Fruit fly (Drosophila melanogaster) whole organism, embryonic: Measurements from ENCODE around the gene CG34117.

Experiments used
- C15 ChIP-seq: fragments of 200-800 bp; sonication (Bioruptor generic); IDR thresholded peaks from 3 replicates; pipeline ENCODE4 v1.3.6; 2022; ENCODE audit warnings: missing biosample characterization, missing genetic modification characterization
- CG10543 ChIP-seq: fragments of 200-800 bp; sonication (Bioruptor generic); optimal IDR thresholded peaks from 3 replicates; lab custom pipeline; 2017; ENCODE audit warnings: missing biosample characterization, mild to moderate bottlenecking, missing genetic modification characterization, moderate library complexity
- CG11504 ChIP-seq: fragments of 200-800 bp; sonication (Bioruptor generic); optimal IDR thresholded peaks from 3 replicates; lab custom pipeline; 2019; ENCODE audit warnings: missing biosample characterization, mild to moderate bottlenecking, missing genetic modification characterization, moderate library complexity
- CG12299 ChIP-seq: fragments of 200-800 bp; sonication (Bioruptor generic); optimal IDR thresholded peaks from 2 replicates; lab custom pipeline; 2018; ENCODE audit warnings: missing biosample characterization, mild to moderate bottlenecking, missing genetic modification characterization
- CG12942 ChIP-seq: fragments of 200-800 bp; sonication (Bioruptor generic); optimal IDR thresholded peaks from 3 replicates; lab custom pipeline; 2016; ENCODE audit warnings: missing biosample characterization, missing genetic modification characterization
- CG13123 ChIP-seq: fragments of 200-800 bp; sonication (Bioruptor generic); optimal IDR thresholded peaks from 2 replicates; lab custom pipeline; 2016; ENCODE audit warnings: missing biosample characterization, missing genetic modification characterization
- CG13296 ChIP-seq: fragments of 200-800 bp; sonication (Bioruptor generic); optimal IDR thresholded peaks from 3 replicates; lab custom pipeline; 2018; ENCODE audit warnings: missing biosample characterization, mild to moderate bottlenecking, missing genetic modification characterization
- CG14014 ChIP-seq: fragments of 200-800 bp; sonication (Bioruptor generic); IDR thresholded peaks from 2 replicates; pipeline ENCODE4 v1.3.6; 2022; ENCODE audit warnings: missing biosample characterization, missing genetic modification characterization
- CG16863 ChIP-seq: fragments of 200-800 bp; sonication (Bioruptor generic); optimal IDR thresholded peaks from 3 replicates; lab custom pipeline; 2016; ENCODE audit warnings: missing biosample characterization, missing genetic modification characterization
- CG17568 ChIP-seq: fragments of 200-800 bp; sonication (Bioruptor generic); optimal IDR thresholded peaks from 2 replicates; lab custom pipeline; 2018; ENCODE audit warnings: missing biosample characterization, mild to moderate bottlenecking, missing genetic modification characterization, moderate library complexity
- CG18011 ChIP-seq: fragments of 200-800 bp; sonication (Bioruptor generic); optimal IDR thresholded peaks from 2 replicates; lab custom pipeline; 2017; ENCODE audit warnings: missing biosample characterization, missing genetic modification characterization, mild to moderate bottlenecking, moderate library complexity, missing genotype
- CG30403 ChIP-seq: fragments of 200-800 bp; sonication (Bioruptor generic); optimal IDR thresholded peaks from 3 replicates; lab custom pipeline; 2016; ENCODE audit warnings: missing biosample characterization, missing genetic modification characterization
- CG34376 ChIP-seq: fragments of 200-800 bp; sonication (Bioruptor generic); optimal IDR thresholded peaks from 2 replicates; lab custom pipeline; 2018; ENCODE audit warnings: missing biosample characterization, mild to moderate bottlenecking, missing genetic modification characterization
- CG3995 ChIP-seq: fragments of 200-800 bp; sonication (Bioruptor generic); optimal IDR thresholded peaks from 3 replicates; lab custom pipeline; 2016; ENCODE audit warnings: missing biosample characterization, missing genetic modification characterization
- CG43689 ChIP-seq: fragments of 200-800 bp; sonication (Bioruptor generic); IDR thresholded peaks from 2 replicates; pipeline ENCODE4 v1.3.6; 2022; ENCODE audit warnings: missing biosample characterization, missing genetic modification characterization
- CG4404 ChIP-seq: fragments of 200-800 bp; sonication (Bioruptor generic); IDR thresholded peaks from 2 replicates; pipeline ENCODE4 v1.3.6; 2022; ENCODE audit warnings: missing biosample characterization, missing genetic modification characterization
- CG4730 ChIP-seq: fragments of 200-800 bp; sonication (Bioruptor generic); IDR thresholded peaks from 2 replicates; pipeline ENCODE4 v1.3.6; 2022; ENCODE audit warnings: missing biosample characterization, missing genetic modification characterization
- CG6683 ChIP-seq: fragments of 200-800 bp; sonication (Bioruptor generic); optimal IDR thresholded peaks from 2 replicates; lab custom pipeline; 2017; ENCODE audit warnings: missing biosample characterization, mild to moderate bottlenecking, missing genetic modification characterization, missing genetic modification reagents
- CG6791 ChIP-seq: fragments of 200-800 bp; sonication (Bioruptor generic); IDR thresholded peaks from 3 replicates; pipeline ENCODE4 v1.3.6; 2022; ENCODE audit warnings: missing biosample characterization, missing genetic modification characterization; ENCODE audit not compliant: partially characterized antibody
- CG8478 ChIP-seq: fragments of >200 bp; optimal IDR thresholded peaks from 2 replicates; lab custom pipeline; 2018
- Dad ChIP-seq: fragments of 200-800 bp; sonication (Bioruptor generic); optimal IDR thresholded peaks from 3 replicates; lab custom pipeline; 2016; ENCODE audit warnings: missing biosample characterization, missing genetic modification characterization
- Deaf1 ChIP-seq: fragments of 200-800 bp; optimal IDR thresholded peaks from 3 replicates; lab custom pipeline; 2019; ENCODE audit warnings: missing biosample characterization, mild to moderate bottlenecking, missing genetic modification characterization, moderate library complexity
- Dfd ChIP-seq, 2 experiments: fragments of >200 bp; optimal IDR thresholded peaks; 2 replicates each; lab custom pipeline; 2017; ENCODE audit warnings: missing biosample characterization in 2 of 2, missing genetic modification characterization in 2 of 2
- Fer2 ChIP-seq: fragments of 200-800 bp; sonication (Bioruptor generic); optimal IDR thresholded peaks from 2 replicates; lab custom pipeline; 2018; ENCODE audit warnings: missing biosample characterization, mild to moderate bottlenecking, missing genetic modification characterization, moderate library complexity
- Gsc ChIP-seq: fragments of 200-800 bp; sonication (Bioruptor generic); IDR thresholded peaks from 2 replicates; pipeline ENCODE4 v1.3.6; 2022; ENCODE audit warnings: missing biosample characterization, missing genetic modification characterization
- HmgD ChIP-seq: fragments of 200-800 bp; sonication (Bioruptor generic); optimal IDR thresholded peaks from 3 replicates; lab custom pipeline; 2016; ENCODE audit warnings: missing biosample characterization, missing genetic modification characterization
- Hr39 ChIP-seq: fragments of >200 bp; optimal IDR thresholded peaks from 2 replicates; lab custom pipeline; 2017
- Hr78 ChIP-seq, 2 experiments: fragments of 200-800 bp in 1 of 2; fragments of >200 bp in 1 of 2; sonication (Bioruptor generic) in 1 of 2; optimal IDR thresholded peaks; 2 replicates each; lab custom pipeline; 2017 to 2019; ENCODE audit warnings: missing biosample characterization in 2 of 2, missing genetic modification characterization in 2 of 2, mild to moderate bottlenecking in 1 of 2, moderate library complexity in 1 of 2
- Med ChIP-seq: fragments of 200-800 bp; sonication (Bioruptor generic); peaks from one replicate; lab custom pipeline; 2016; ENCODE audit warnings: missing biosample characterization, missing genetic modification characterization, mild to moderate bottlenecking, inconsistent platforms, moderate library complexity
- Meics ChIP-seq: fragments of 200-800 bp; sonication (Bioruptor generic); optimal IDR thresholded peaks from 2 replicates; lab custom pipeline; 2017; ENCODE audit warnings: missing biosample characterization, mild to moderate bottlenecking, missing genetic modification characterization
- Neu2 ChIP-seq: fragments of 200-800 bp; sonication (Bioruptor generic); optimal IDR thresholded peaks from 3 replicates; lab custom pipeline; 2016; ENCODE audit warnings: missing biosample characterization, missing genetic modification characterization, borderline replicate concordance
- Optix ChIP-seq: fragments of 200-800 bp; sonication (Bioruptor generic); IDR thresholded peaks from 3 replicates; pipeline ENCODE4 v1.3.6; 2022; ENCODE audit warnings: missing biosample characterization, missing genetic modification characterization
- PHDP ChIP-seq: fragments of 200-800 bp; sonication (Bioruptor generic); optimal IDR thresholded peaks from 3 replicates; lab custom pipeline; 2018; ENCODE audit warnings: missing biosample characterization, mild to moderate bottlenecking, missing genetic modification characterization, moderate library complexity
- Pdp1 ChIP-seq, 2 experiments: fragments of 200-800 bp; sonication (Bioruptor generic); optimal IDR thresholded peaks; 3 replicates each; lab custom pipeline; 2016; ENCODE audit warnings: missing biosample characterization in 2 of 2, missing genetic modification characterization in 2 of 2, mild to moderate bottlenecking in 1 of 2, moderate library complexity in 1 of 2
- Sox100B ChIP-seq: fragments of 200-800 bp; sonication (Bioruptor generic); optimal IDR thresholded peaks from 3 replicates; lab custom pipeline; 2018; ENCODE audit warnings: missing biosample characterization, mild to moderate bottlenecking, missing genetic modification characterization
- TFAM ChIP-seq: fragments of 200-800 bp; sonication (Bioruptor generic); optimal IDR thresholded peaks from 2 replicates; lab custom pipeline; 2017; ENCODE audit warnings: missing biosample characterization, missing genetic modification characterization, inconsistent platforms
- Trl ChIP-seq, 3 experiments: fragments of >200 bp in 2 of 3; fragments of 200-800 bp in 1 of 3; sonication (Bioruptor generic) in 1 of 3; optimal IDR thresholded peaks; 2 replicates in 1 of 3; 3 replicates in 2 of 3; lab custom pipeline; 2016 to 2017; ENCODE audit warnings: missing biosample characterization in 1 of 3, missing genetic modification characterization in 1 of 3
- cg ChIP-seq: fragments of 200-800 bp; sonication (Bioruptor generic); optimal IDR thresholded peaks from 3 replicates; lab custom pipeline; 2019; ENCODE audit warnings: missing biosample characterization, mild to moderate bottlenecking, missing genetic modification characterization, moderate library complexity
- chinmo ChIP-seq: fragments of 200-800 bp; sonication (Bioruptor generic); IDR thresholded peaks from 4 replicates; pipeline ENCODE4 v1.3.6; 2022; ENCODE audit warnings: missing biosample characterization, missing genetic modification characterization; ENCODE audit not compliant: partially characterized antibody
- da ChIP-seq: fragments of 200-800 bp; sonication (Bioruptor generic); optimal IDR thresholded peaks from 2 replicates; lab custom pipeline; 2016; ENCODE audit warnings: missing biosample characterization, missing genetic modification characterization
- fu2 ChIP-seq: fragments of 200-800 bp; sonication (Bioruptor generic); optimal IDR thresholded peaks from 2 replicates; lab custom pipeline; 2016; ENCODE audit warnings: missing biosample characterization, missing genetic modification characterization
- gsb-n ChIP-seq: fragments of 200-800 bp; sonication (Bioruptor generic); optimal IDR thresholded peaks from 3 replicates; lab custom pipeline; 2018; ENCODE audit warnings: missing biosample characterization, mild to moderate bottlenecking, missing genetic modification characterization
- hkb ChIP-seq, 2 experiments: fragments of 200-800 bp in 1 of 2; fragments of >200 bp in 1 of 2; sonication (Bioruptor generic) in 1 of 2; IDR thresholded peaks in 1 of 2; optimal IDR thresholded peaks in 1 of 2; 2 replicates each; pipeline versions ENCODE4 v1.3.6 to Lab custom; 2017 to 2022; ENCODE audit warnings: missing biosample characterization in 1 of 2, missing genetic modification characterization in 1 of 2
- mirr ChIP-seq: fragments of 200-800 bp; sonication (Bioruptor generic); optimal IDR thresholded peaks from 3 replicates; lab custom pipeline; 2018; ENCODE audit warnings: missing biosample characterization, mild to moderate bottlenecking, missing genetic modification characterization
- mld ChIP-seq: fragments of 200-800 bp; sonication (Bioruptor generic); IDR thresholded peaks from 3 replicates; pipeline ENCODE4 v1.3.6; 2022; ENCODE audit warnings: missing biosample characterization, missing genetic modification characterization; ENCODE audit not compliant: partially characterized antibody
- p53 ChIP-seq: fragments of 200-800 bp; sonication (Bioruptor generic); optimal IDR thresholded peaks from 2 replicates; lab custom pipeline; 2016; ENCODE audit warnings: missing biosample characterization, missing genetic modification characterization
- pnt ChIP-seq: fragments of 200-800 bp; sonication (Bioruptor generic); optimal IDR thresholded peaks from 3 replicates; lab custom pipeline; 2016; ENCODE audit warnings: missing biosample characterization, missing genetic modification characterization
- run ChIP-seq: fragments of 200-800 bp; sonication (Bioruptor generic); optimal IDR thresholded peaks from 3 replicates; lab custom pipeline; 2018; ENCODE audit warnings: missing biosample characterization, mild to moderate bottlenecking, missing genetic modification characterization
- sr ChIP-seq: fragments of 200-800 bp; sonication (Bioruptor generic); IDR thresholded peaks from 3 replicates; pipeline ENCODE4 v1.3.6; 2022; ENCODE audit warnings: missing biosample characterization, missing genetic modification characterization
- twi ChIP-seq: fragments of 200-800 bp; optimal IDR thresholded peaks from 2 replicates; lab custom pipeline; 2019; ENCODE audit warnings: missing biosample characterization, mild to moderate bottlenecking, missing genetic modification characterization, moderate library complexity
- z ChIP-seq: fragments of 200-800 bp; sonication (Bioruptor generic); IDR thresholded peaks from 3 replicates; pipeline ENCODE4 v1.3.6; 2022; ENCODE audit warnings: missing biosample characterization, missing genetic modification characterization

The CG34117 gene

DNA sequence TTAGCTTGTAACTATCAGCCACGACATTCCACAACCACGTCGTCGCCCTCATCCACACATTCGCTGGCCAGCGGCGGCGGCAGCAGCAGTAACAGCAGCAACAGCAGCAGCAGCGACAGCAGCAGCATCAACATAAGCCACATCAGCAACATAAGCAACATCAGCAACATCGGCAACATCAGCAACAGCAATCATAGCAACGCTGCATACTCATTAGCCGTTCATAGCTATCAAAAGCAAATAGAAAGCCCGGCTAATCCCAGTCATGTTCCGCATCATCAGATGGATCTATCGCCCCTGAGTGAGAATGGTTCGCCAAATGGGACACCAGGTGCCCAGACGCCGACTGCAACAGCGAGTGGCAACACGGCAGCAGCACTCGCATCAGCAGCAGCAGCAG, 41.3 kb upstream of the CG34117 start:
- TF ChIP-seq p53 (no peak), C15 (GFP tag; lab: Robert Waterston, UW) (no peak), CG13123 (no peak), CG14014 (no peak), Dfd (GFP tag; optimal IDR thresholded peaks at IDR 0.05; lab: Kevin White, UChicago) (peak in 1 of 2 experiments; percentile 46), CG6683 (GFP tag; lab: Kevin White, UChicago) (no peak), run (tag; lab: Kevin White, UChicago) (no peak), CG16863 (GFP tag; lab: Kevin White, UChicago) (no peak), Gsc (GFP tag; lab: Robert Waterston, UW) (no peak), CG12942 (GFP tag; lab: Kevin White, UChicago) (no peak), sr (GFP tag; lab: Robert Waterston, UW) (0 out of 3 replicates have a peak, but pooled peaks have one; percentile 10), TFAM (no peak), Neu2 (GFP tag; lab: Kevin White, UChicago) (no peak), Fer2 (tag; lab: Kevin White, UChicago) (no peak), CG13296 (GFP tag; lab: Kevin White, UChicago) (no peak), CG17568 (GFP tag; lab: Kevin White, UChicago) (no peak), gsb-n (no peak), mld (GFP tag; lab: Robert Waterston, UW) (no peak), CG30403 (GFP tag; lab: Kevin White, UChicago) (no peak), fu2 (GFP tag; lab: Kevin White, UChicago) (no peak), Meics (GFP tag; lab: Kevin White, UChicago) (no peak), Pdp1 (GFP tag; optimal IDR thresholded peaks at IDR 0.05; lab: Kevin White, UChicago) (no peak), CG11504 (tag; lab: Kevin White, UChicago) (peak; percentile 71), Hr39 (lab: Kevin White, UChicago) (no peak), CG8478 (lab: Kevin White, UChicago) (no peak), mirr (no peak), CG4730 (0 out of 2 replicates have a peak, but pooled peaks have one; percentile 11)

DNA sequence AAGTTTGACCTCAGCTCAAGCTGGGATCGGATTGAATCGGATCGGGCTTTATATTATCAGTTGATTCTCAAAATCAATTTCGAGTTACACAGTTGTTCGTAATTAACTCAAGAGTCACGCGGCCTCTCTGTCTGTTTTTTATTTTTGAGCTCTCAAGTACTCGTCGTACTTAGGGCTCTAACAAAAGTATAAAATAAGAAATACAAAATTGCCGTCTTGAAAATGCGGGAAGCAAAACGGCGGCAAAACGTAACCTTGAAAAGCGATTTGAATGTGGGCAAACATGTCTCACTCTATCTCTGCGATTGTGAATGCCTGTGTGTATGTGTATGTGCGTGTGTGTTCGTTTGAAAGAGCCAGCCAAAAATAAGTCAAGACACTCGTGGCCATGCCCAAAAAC, 37.8 kb upstream of the CG34117 start:
- TF ChIP-seq chinmo (peak; percentile 76; the same call in 3 of the 4 replicates), hkb (optimal IDR thresholded peaks at IDR 0.05; lab: Kevin White, UChicago) (no peak), hkb (GFP tag; IDR thresholded peaks at IDR 0.05; lab: Robert Waterston, UW) (0 out of 2 replicates have a peak, but pooled peaks have one; percentile 19), CG4404 (GFP tag; lab: Robert Waterston, UW) (no peak), HmgD (GFP tag; lab: Kevin White, UChicago) (no peak), Dad (no peak), Sox100B (GFP tag; lab: Kevin White, UChicago) (no peak), CG10543 (GFP tag; lab: Kevin White, UChicago) (peak; percentile 52), Hr78 (GFP tag; optimal IDR thresholded peaks at IDR 0.05; lab: Kevin White, UChicago) (peak in 1 of 2 experiments; percentile 24), pnt (GFP tag; lab: Kevin White, UChicago) (no peak), Med (GFP tag; lab: Kevin White, UChicago) (peak; percentile 45), CG12299 (tag; lab: Kevin White, UChicago) (no peak), CG6791 (GFP tag; lab: Robert Waterston, UW) (no peak), CG34376 (GFP tag; lab: Kevin White, UChicago) (peak; percentile 75), Deaf1 (tag; lab: Kevin White, UChicago) (peak; percentile 25), twi (tag; lab: Kevin White, UChicago) (no peak), z (peak; percentile 51; the same call in 1 of the 3 replicates), Optix (no peak), PHDP (no peak), CG43689 (GFP tag; lab: Robert Waterston, UW) (no peak), Trl (optimal IDR thresholded peaks at IDR 0.05; lab: Kevin White, UChicago) (peak in 1 of 2 experiments; percentile 25), Trl (GFP tag; optimal IDR thresholded peaks at IDR 0.05; lab: Kevin White, UChicago) (no peak), cg (peak; percentile 57), da (GFP tag; lab: Kevin White, UChicago) (no peak), CG18011 (GFP tag; lab: Kevin White, UChicago) (no peak), CG3995 (no peak)
